Worm (Caenorhabditis elegans) whole organism, young adult: Measurements from ENCODE around the gene col-79.

Experiments used
- B0019.2 ChIP-seq: fragments of 200-800 bp; sonication (Bioruptor generic); conservative IDR thresholded peaks from 2 replicates; pipeline ENCODE4 v1.3.6; 2022; ENCODE audit warnings: missing genetic modification reagents, missing genetic modification characterization, missing compliant biosample characterization
- C06A6.2 ChIP-seq: fragments of 200-800 bp; sonication (Bioruptor generic); conservative IDR thresholded peaks from 2 replicates; pipeline ENCODE4 v1.3.6; 2022; ENCODE audit warnings: missing genetic modification characterization, missing compliant biosample characterization
- F22D6.2 ChIP-seq: sonication (generic microtip); optimal IDR thresholded peaks from 2 replicates; lab custom pipeline; 2016; ENCODE audit warnings: mild to moderate bottlenecking, missing genetic modification characterization, missing compliant biosample characterization
- F33H1.4 ChIP-seq: fragments of 200-800 bp; sonication (Bioruptor generic); IDR thresholded peaks from 2 replicates; pipeline ENCODE4 v1.3.6; 2022; ENCODE audit warnings: missing genetic modification reagents, missing genetic modification characterization, missing compliant biosample characterization
- K12H6.12 ChIP-seq: fragments of 200-800 bp; sonication (Bioruptor generic); optimal IDR thresholded peaks from 2 replicates; lab custom pipeline; 2018; ENCODE audit warnings: mild to moderate bottlenecking, missing genetic modification characterization, missing compliant biosample characterization
- T26A5.8 ChIP-seq: sonication (generic microtip); optimal IDR thresholded peaks from 2 replicates; lab custom pipeline; 2016; ENCODE audit warnings: missing genetic modification characterization, missing compliant biosample characterization
- Y95B8A.8 ChIP-seq: fragments of 200-800 bp; sonication (Bioruptor generic); IDR thresholded peaks from 2 replicates; pipeline ENCODE4 v1.3.6; 2022; ENCODE audit warnings: missing genetic modification reagents, missing genetic modification characterization, missing compliant biosample characterization
- akir-1 ChIP-seq: fragments of 200-800 bp; sonication (Bioruptor generic); optimal IDR thresholded peaks from 2 replicates; lab custom pipeline; 2018; ENCODE audit warnings: mild to moderate bottlenecking, missing genetic modification characterization, moderate library complexity, missing compliant biosample characterization
- atf-7 ChIP-seq: sonication (generic microtip); optimal IDR thresholded peaks from 2 replicates; lab custom pipeline; 2017; ENCODE audit warnings: mild to moderate bottlenecking, missing genetic modification characterization, missing compliant biosample characterization
- athp-1 ChIP-seq: sonication (generic microtip); optimal IDR thresholded peaks from 2 replicates; lab custom pipeline; 2017; ENCODE audit warnings: mild to moderate bottlenecking, missing genetic modification characterization, missing compliant biosample characterization
- attf-5 ChIP-seq: fragments of 200-800 bp; sonication (Bioruptor generic); optimal IDR thresholded peaks from 2 replicates; lab custom pipeline; 2018; ENCODE audit warnings: mild to moderate bottlenecking, missing genetic modification characterization, missing compliant biosample characterization
- cebp-1 ChIP-seq, 2 experiments: fragments of 200-800 bp in 1 of 2; sonication (Bioruptor generic) in 1 of 2; sonication (generic microtip) in 1 of 2; IDR thresholded peaks in 1 of 2; optimal IDR thresholded peaks in 1 of 2; 2 replicates each; pipeline versions ENCODE4 v1.3.6 to Lab custom; 2017 to 2022; ENCODE audit warnings: missing compliant biosample characterization in 2 of 2, missing genetic modification characterization in 2 of 2, mild to moderate bottlenecking in 1 of 2, missing genetic modification reagents in 1 of 2, moderate library complexity in 1 of 2
- ceh-58 ChIP-seq: fragments of 200-800 bp; sonication (Bioruptor generic); IDR thresholded peaks from 2 replicates; pipeline ENCODE4 v1.3.6; 2022; ENCODE audit warnings: missing genetic modification characterization, missing compliant biosample characterization
- egrh-3 ChIP-seq: fragments of 200-800 bp; sonication (Bioruptor generic); IDR thresholded peaks from 2 replicates; pipeline ENCODE4 v1.3.6; 2022; ENCODE audit warnings: missing genetic modification reagents, missing genetic modification characterization, missing compliant biosample characterization
- ekl-4 ChIP-seq: fragments of 200-800 bp; sonication (Bioruptor generic); IDR thresholded peaks from 2 replicates; pipeline ENCODE4 v1.3.6; 2022; ENCODE audit warnings: missing genetic modification reagents, missing genetic modification characterization, missing compliant biosample characterization
- gei-17 ChIP-seq: fragments of 200-800 bp; sonication (Bioruptor generic); optimal IDR thresholded peaks from 2 replicates; lab custom pipeline; 2018; ENCODE audit warnings: mild to moderate bottlenecking, missing genetic modification characterization, missing compliant biosample characterization
- hlh-12 ChIP-seq: sonication (generic microtip); optimal IDR thresholded peaks from 2 replicates; lab custom pipeline; 2016; ENCODE audit warnings: missing genetic modification characterization, missing compliant biosample characterization
- lin-54 ChIP-seq: fragments of 200-800 bp; sonication (Bioruptor generic); optimal IDR thresholded peaks from 2 replicates; lab custom pipeline; 2018; ENCODE audit warnings: mild to moderate bottlenecking, missing genetic modification characterization, missing compliant biosample characterization
- lir-1 ChIP-seq: fragments of 200-800 bp; sonication (Bioruptor generic); conservative IDR thresholded peaks from 2 replicates; pipeline ENCODE4 v1.3.6; 2022; ENCODE audit warnings: missing genetic modification reagents, missing genetic modification characterization, missing compliant biosample characterization
- lsl-1 ChIP-seq: fragments of 200-800 bp; sonication (Bioruptor generic); optimal IDR thresholded peaks from 2 replicates; lab custom pipeline; 2018; ENCODE audit warnings: mild to moderate bottlenecking, missing genetic modification characterization, moderate library complexity, missing compliant biosample characterization
- lsy-27 ChIP-seq: sonication (generic microtip); optimal IDR thresholded peaks from 2 replicates; lab custom pipeline; 2017; ENCODE audit warnings: missing genetic modification characterization, mild to moderate bottlenecking, missing compliant biosample characterization, antibody characterized with exemption, missing genotype, borderline replicate concordance; ENCODE audit not compliant: insufficient read depth
- madf-3 ChIP-seq: fragments of 200-800 bp; sonication (Bioruptor generic); IDR thresholded peaks from 2 replicates; pipeline ENCODE4 v1.3.6; 2022; ENCODE audit warnings: missing genetic modification reagents, missing genetic modification characterization, missing compliant biosample characterization
- madf-6 ChIP-seq: fragments of 200-800 bp; sonication (Bioruptor generic); IDR thresholded peaks from 2 replicates; pipeline ENCODE4 v1.3.6; 2022; ENCODE audit warnings: missing genetic modification reagents, missing genetic modification characterization, missing compliant biosample characterization
- madf-8 ChIP-seq: fragments of 200-800 bp; sonication (Bioruptor generic); conservative IDR thresholded peaks from 2 replicates; pipeline ENCODE4 v1.3.6; 2022; ENCODE audit warnings: missing genetic modification reagents, missing genetic modification characterization, missing compliant biosample characterization
- mcd-1 ChIP-seq: fragments of 200-800 bp; sonication (Bioruptor generic); IDR thresholded peaks from 2 replicates; pipeline ENCODE4 v1.3.6; 2022; ENCODE audit warnings: missing genetic modification reagents, missing genetic modification characterization, missing compliant biosample characterization
- mel-28 ChIP-seq: sonication (generic microtip); optimal IDR thresholded peaks from 2 replicates; lab custom pipeline; 2016; ENCODE audit warnings: borderline replicate concordance, mild to moderate bottlenecking, missing genetic modification characterization, missing compliant biosample characterization
- nfyb-1 ChIP-seq: fragments of 200-800 bp; sonication (Bioruptor generic); IDR thresholded peaks from 2 replicates; pipeline ENCODE4 v1.3.6; 2022; ENCODE audit warnings: missing genetic modification reagents, missing genetic modification characterization, missing compliant biosample characterization
- nhr-120 ChIP-seq: fragments of 200-800 bp; sonication (Bioruptor generic); IDR thresholded peaks from 2 replicates; pipeline ENCODE4 v1.3.6; 2022; ENCODE audit warnings: missing genetic modification characterization, missing compliant biosample characterization
- nhr-80 ChIP-seq: sonication (generic microtip); optimal IDR thresholded peaks from 2 replicates; lab custom pipeline; 2016; ENCODE audit warnings: missing genetic modification characterization, missing compliant biosample characterization
- pbrm-1 ChIP-seq: fragments of 200-800 bp; sonication (Bioruptor generic); IDR thresholded peaks from 2 replicates; pipeline ENCODE4 v1.3.6; 2022; ENCODE audit warnings: missing genetic modification reagents, missing genetic modification characterization, missing compliant biosample characterization
- rcor-1 ChIP-seq: fragments of 200-800 bp; sonication (Bioruptor generic); IDR thresholded peaks from 2 replicates; pipeline ENCODE4 v1.3.6; 2022; ENCODE audit warnings: missing genetic modification reagents, missing genetic modification characterization, missing compliant biosample characterization
- rec-8 ChIP-seq, 2 experiments: sonication (generic microtip); optimal IDR thresholded peaks; 2 replicates each; lab custom pipeline; 2016; ENCODE audit warnings: mild to moderate bottlenecking in 2 of 2, missing genetic modification characterization in 2 of 2, missing genetic modification reagents in 2 of 2, missing genotype in 2 of 2, missing biosample characterization in 1 of 2, missing compliant biosample characterization in 1 of 2, moderate library complexity in 1 of 2
- rpc-1 ChIP-seq, 2 experiments: fragments of 150-350 bp in 1 of 2; sonication (generic microtip) in 1 of 2; optimal IDR thresholded peaks; 2 replicates each; lab custom pipeline; 2014 to 2018; ENCODE audit warnings: missing biosample characterization in 1 of 2, missing genetic modification characterization in 1 of 2, missing genetic modification reagents in 1 of 2, missing genotype in 1 of 2
- snpc-1.1 ChIP-seq: sonication (generic microtip); optimal IDR thresholded peaks from 2 replicates; lab custom pipeline; 2017; ENCODE audit warnings: missing genetic modification characterization, mild to moderate bottlenecking, missing compliant biosample characterization, antibody characterized with exemption, moderate library complexity, missing genotype, missing genetic modification reagents; ENCODE audit not compliant: insufficient read depth
- sptf-2 ChIP-seq: fragments of 200-800 bp; sonication (Bioruptor generic); optimal IDR thresholded peaks from 2 replicates; lab custom pipeline; 2018; ENCODE audit warnings: mild to moderate bottlenecking, missing genetic modification characterization, missing compliant biosample characterization
- unc-62 ChIP-seq: fragments of 150-350 bp; optimal IDR thresholded peaks from 2 replicates; lab custom pipeline; 2014; ENCODE audit warnings: missing biosample characterization, missing genetic modification reagents, missing genetic modification characterization
- zfh-2 ChIP-seq: fragments of 200-800 bp; sonication (Bioruptor generic); conservative IDR thresholded peaks from 2 replicates; pipeline ENCODE4 v1.3.6; 2022; ENCODE audit warnings: missing genetic modification reagents, missing genetic modification characterization, missing compliant biosample characterization
- zim-3 ChIP-seq: sonication (generic microtip); optimal IDR thresholded peaks from 2 replicates; lab custom pipeline; 2017; ENCODE audit warnings: mild to moderate bottlenecking, missing genetic modification characterization, moderate library complexity, missing compliant biosample characterization
- ztf-22 ChIP-seq: fragments of 200-800 bp; sonication (Bioruptor generic); optimal IDR thresholded peaks from 2 replicates; lab custom pipeline; 2018; ENCODE audit warnings: mild to moderate bottlenecking, missing genetic modification characterization, moderate library complexity, missing compliant biosample characterization

col-79 gene

ce11 chrII:10703594-10704384 is at the start of gene col-79:
Gene col-79 (plus strand): TSS chrII:10703613.
- TF ChIP-seq zfh-2 (GFP tag; lab: Robert Waterston, UW) (peak; percentile 88), mcd-1 (GFP tag; lab: Robert Waterston, UW) (0 out of 2 replicates have a peak, but pooled peaks have one; percentile 13), zim-3 (tag; lab: Kevin White, UChicago) (no peak), pbrm-1 (GFP tag; lab: Robert Waterston, UW) (peak; percentile 13; the same call in 1 of the 2 replicates), egrh-3 (GFP tag; lab: Robert Waterston, UW) (peak; percentile 68; the same call in 1 of the 2 replicates)

DNA sequence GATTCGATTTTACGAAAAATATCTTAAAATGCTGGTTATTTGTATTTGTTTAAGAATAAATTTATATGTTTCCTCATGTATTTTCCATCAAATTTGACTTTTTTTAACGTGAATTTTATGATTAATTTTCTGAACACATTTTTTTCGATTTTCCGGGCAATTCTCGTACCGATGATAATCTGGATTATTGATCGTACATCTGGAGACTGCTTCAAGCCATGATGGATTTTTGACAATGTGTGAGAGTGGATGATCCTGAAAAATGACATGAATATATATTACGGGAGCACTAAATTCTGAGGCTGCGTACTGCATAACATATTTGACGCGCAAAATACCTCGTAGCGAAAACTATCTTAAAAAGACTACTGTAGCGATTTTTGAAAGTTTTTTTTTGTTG is 49.0 kb upstream of the col-79 start:
- no peak for TF ChIP-seq egrh-3 (GFP tag; lab: Robert Waterston, UW)
- no peak for TF ChIP-seq snpc-1.1
- no peak for TF ChIP-seq Y95B8A.8 (GFP tag; lab: Robert Waterston, UW)
- no peak for TF ChIP-seq rpc-1 (optimal IDR thresholded peaks at IDR 0.05; lab: Kevin White, UChicago)
- TF ChIP-seq rpc-1 (tag; optimal IDR thresholded peaks at IDR 0.05; lab: Kevin White, UChicago), result no peak
- TF ChIP-seq C06A6.2 (GFP tag; lab: Robert Waterston, UW), result no peak
- TF ChIP-seq lir-1 (GFP tag; lab: Robert Waterston, UW), result no peak
- no peak for TF ChIP-seq ztf-22 (GFP tag; lab: Kevin White, UChicago)
- no peak for TF ChIP-seq lin-54
- TF ChIP-seq F33H1.4 (GFP tag; lab: Robert Waterston, UW), result no peak
- TF ChIP-seq gei-17 (GFP tag; lab: Kevin White, UChicago), result no peak
- no peak for TF ChIP-seq T26A5.8 (tag; lab: Kevin White, UChicago)
- TF ChIP-seq mel-28 (tag; lab: Kevin White, UChicago), result no peak
- no peak for TF ChIP-seq ceh-58 (GFP tag; lab: Robert Waterston, UW)
- no peak for TF ChIP-seq lsy-27
- no peak for TF ChIP-seq akir-1 (GFP tag; lab: Kevin White, UChicago)
- TF ChIP-seq B0019.2 (GFP tag; lab: Robert Waterston, UW), result no peak
- TF ChIP-seq attf-5 (GFP tag; lab: Kevin White, UChicago), result no peak
- no peak for TF ChIP-seq rec-8 (tag; optimal IDR thresholded peaks at IDR 0.05; lab: Kevin White, UChicago)

DNA sequence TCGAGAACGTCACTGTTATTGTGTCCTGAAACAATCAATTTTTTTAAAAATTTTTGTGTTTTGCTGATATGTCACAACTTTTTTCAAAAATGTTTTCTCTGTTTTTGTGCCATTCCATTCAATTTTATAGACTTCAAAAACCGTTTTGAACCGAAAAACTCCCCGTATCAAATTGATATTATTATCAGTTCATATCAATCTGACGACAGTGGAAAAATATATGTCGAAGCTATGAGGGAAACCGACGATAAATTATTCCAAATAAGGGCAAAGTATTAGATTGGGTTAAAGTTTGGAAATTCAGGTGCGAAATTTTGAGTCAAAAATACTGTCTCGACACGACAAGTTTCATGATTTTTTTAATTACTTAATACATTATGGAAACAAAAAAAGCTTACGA is 47.0 kb upstream of the col-79 start:
- TF ChIP-seq nhr-80 (tag; lab: Kevin White, UChicago), result peak; percentile 42
- TF ChIP-seq madf-3 (GFP tag; lab: Robert Waterston, UW), result no peak

ce11 chrII:10657632-10658108 is 45.7 kb upstream of the col-79 start, which contains the start of gene lact-3:
Gene lact-3 (minus strand): TSS chrII:10657682.
- no peak for TF ChIP-seq cebp-1 (GFP tag; IDR thresholded peaks at IDR 0.05; lab: Robert Waterston, UW)
- peak; percentile 38 for TF ChIP-seq cebp-1 (tag; optimal IDR thresholded peaks at IDR 0.05; lab: Kevin White, UChicago)
- 0 out of 2 replicates have a peak, but pooled peaks have one; percentile 13 for TF ChIP-seq rcor-1
- no peak for TF ChIP-seq T26A5.8 (tag; lab: Kevin White, UChicago)
- TF ChIP-seq atf-7, result no peak
- peak; percentile 43 for TF ChIP-seq mcd-1 (GFP tag; lab: Robert Waterston, UW)
- 0 out of 2 replicates have a peak, but pooled peaks have one; percentile 41 for TF ChIP-seq Y95B8A.8 (GFP tag; lab: Robert Waterston, UW)
- TF ChIP-seq K12H6.12, result no peak
- no peak for TF ChIP-seq sptf-2 (GFP tag; lab: Kevin White, UChicago)
- TF ChIP-seq madf-6 (GFP tag; lab: Robert Waterston, UW), result peak; percentile 65
- peak; percentile 63; the same call in 1 of the 2 replicates for TF ChIP-seq nfyb-1 (GFP tag; lab: Robert Waterston, UW)
- no peak for TF ChIP-seq unc-62 (GFP tag; lab: Kevin White, UChicago)
- peak; percentile 23 for TF ChIP-seq lsl-1
- TF ChIP-seq nhr-120 (GFP tag; lab: Robert Waterston, UW), result no peak
- TF ChIP-seq ekl-4 (GFP tag; lab: Robert Waterston, UW), result peak; percentile 71
- no peak for TF ChIP-seq hlh-12 (tag; lab: Kevin White, UChicago)
- 0 out of 2 replicates have a peak, but pooled peaks have one; percentile 5 for TF ChIP-seq zfh-2 (GFP tag; lab: Robert Waterston, UW)
- no peak for TF ChIP-seq zim-3 (tag; lab: Kevin White, UChicago)
- peak; percentile 23 for TF ChIP-seq athp-1 (tag; lab: Kevin White, UChicago)
- TF ChIP-seq snpc-1.1, result no peak
- no peak; the same call in 1 of the 2 replicates for TF ChIP-seq madf-8 (GFP tag; lab: Robert Waterston, UW)
- no peak for TF ChIP-seq F22D6.2 (tag; lab: Kevin White, UChicago)
